Fruit fly (Drosophila melanogaster): Measurements from ENCODE around the gene ng2.
A peak's percentile ranks its signal among the peaks of the same experiment; 100 is the strongest.

Gene ng2

DNA sequence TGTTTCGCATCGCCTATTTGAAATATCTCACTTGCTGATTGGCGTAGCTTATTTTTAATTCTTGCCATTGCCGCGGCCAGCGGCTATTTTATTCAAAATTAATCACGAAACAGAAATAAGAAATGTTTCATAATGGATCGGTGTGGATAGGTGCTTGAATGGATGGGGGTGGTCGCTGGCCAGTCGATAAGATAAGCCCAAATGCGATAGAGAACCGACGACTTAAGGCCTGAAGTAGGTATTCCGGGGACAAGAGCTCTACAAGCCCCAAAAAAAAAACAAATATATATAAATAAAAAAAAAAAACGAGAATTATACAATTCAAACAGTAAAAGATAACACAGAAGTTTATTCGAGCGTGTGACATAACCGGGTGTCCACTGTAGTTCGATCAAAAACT is 20.2 kb upstream of the ng2 start:
- TF ChIP-seq Jra (GFP tag; optimal IDR thresholded peaks at IDR 0.05): no peak
- peak; percentile 16 for TF ChIP-seq h (GFP tag; optimal IDR thresholded peaks at IDR 0.05)
- TF ChIP-seq Dif (GFP tag; optimal IDR thresholded peaks at IDR 0.05; ENCODE audit: partially characterized antibody): no peak

DNA sequence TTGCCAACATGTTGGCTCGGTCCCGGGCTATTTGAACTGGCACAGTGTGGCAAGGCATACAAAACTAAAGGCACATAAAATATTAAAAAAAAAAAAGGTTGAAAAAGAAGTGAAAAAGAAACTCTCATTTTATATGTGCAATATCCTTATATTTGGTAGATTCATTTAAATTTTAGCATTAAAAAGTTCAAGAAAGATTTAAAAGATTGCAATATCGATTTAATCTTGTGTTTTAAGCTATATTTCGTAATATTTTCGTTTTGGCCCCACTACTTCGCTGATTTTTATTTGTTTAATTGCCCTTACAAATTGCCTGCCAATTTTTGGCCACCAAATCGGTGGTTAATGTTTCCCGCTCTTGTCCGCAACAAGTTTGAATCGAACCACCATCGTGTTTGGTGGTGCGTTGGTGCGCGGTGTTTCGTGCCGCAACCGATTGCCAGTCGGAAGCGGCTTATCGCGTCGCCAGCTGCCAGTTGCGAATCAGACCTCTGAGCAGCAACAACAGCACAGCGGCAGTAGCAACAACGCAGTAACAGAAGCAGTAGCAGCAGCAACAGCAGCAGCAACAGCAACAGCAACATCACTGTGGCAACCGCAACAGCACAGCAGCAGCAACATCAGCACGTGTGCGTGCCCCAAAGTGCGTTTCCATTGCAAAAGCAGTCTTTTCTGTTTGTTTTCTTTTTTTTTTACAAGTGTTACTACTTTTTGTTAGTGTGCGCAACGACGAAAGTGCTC is 15.4 kb upstream of the ng2 start:
- TF ChIP-seq HLH106 (tag; optimal IDR thresholded peaks at IDR 0.05) (peak; percentile 87), Dfd (GFP tag; optimal IDR thresholded peaks at IDR 0.05) (peak; percentile 24), CG32264 (GFP tag; optimal IDR thresholded peaks at IDR 0.05) (peak; percentile 28), CrebA (GFP tag; optimal IDR thresholded peaks at IDR 0.05; ENCODE audit: borderline replicate concordance) (no peak), woc (GFP tag; optimal IDR thresholded peaks at IDR 0.05) (peak; percentile 80), Myc (optimal IDR thresholded peaks at IDR 0.05) (no peak), jim (GFP tag; optimal IDR thresholded peaks at IDR 0.05) (no peak), ey (GFP tag; optimal IDR thresholded peaks at IDR 0.05) (peak; percentile 91), pan (optimal IDR thresholded peaks at IDR 0.05) (no peak), h (GFP tag; optimal IDR thresholded peaks at IDR 0.05) (peak; percentile 92), CG9705 (GFP tag; optimal IDR thresholded peaks at IDR 0.05) (peak; percentile 81), tai (GFP tag; optimal IDR thresholded peaks at IDR 0.05) (peak; percentile 80), dl (GFP tag; optimal IDR thresholded peaks at IDR 0.05; ENCODE audit: insufficient read depth in 1 of 2, partially characterized antibody in 2 of 2) (peak in 1 of 2 experiments; percentile 13), lola (GFP tag; optimal IDR thresholded peaks at IDR 0.05) (no peak), sv (GFP tag; optimal IDR thresholded peaks at IDR 0.05) (peak; percentile 91), dsf (GFP tag; optimal IDR thresholded peaks at IDR 0.05; ENCODE audit: borderline replicate concordance) (peak; percentile 61), Rel (GFP tag; optimal IDR thresholded peaks at IDR 0.05) (no peak), Rel (tag; optimal IDR thresholded peaks at IDR 0.05) (no peak), dmrt93B (GFP tag; optimal IDR thresholded peaks at IDR 0.05) (peak; percentile 91), psq (GFP tag; optimal IDR thresholded peaks at IDR 0.05) (peak; percentile 92), N (GFP tag; optimal IDR thresholded peaks at IDR 0.05) (no peak), sage (GFP tag; optimal IDR thresholded peaks at IDR 0.05) (peak; percentile 66), rgr (GFP tag; optimal IDR thresholded peaks at IDR 0.05) (peak; percentile 90), Hr83 (GFP tag; optimal IDR thresholded peaks at IDR 0.05; ENCODE audit: poor library complexity, severe bottlenecking) (no peak), usp (GFP tag; optimal IDR thresholded peaks at IDR 0.05) (no peak), fru (GFP tag; optimal IDR thresholded peaks at IDR 0.05) (peak; percentile 90), Dif (GFP tag; optimal IDR thresholded peaks at IDR 0.05; ENCODE audit: partially characterized antibody) (peak; percentile 15), Hnf4 (GFP tag; optimal IDR thresholded peaks at IDR 0.05) (peak; percentile 74), OdsH (GFP tag; optimal IDR thresholded peaks at IDR 0.05) (peak; percentile 93), Mio (GFP tag; optimal IDR thresholded peaks at IDR 0.05) (peak; percentile 37), brk (GFP tag; optimal IDR thresholded peaks at IDR 0.05) (peak; percentile 66), Jra (GFP tag; optimal IDR thresholded peaks at IDR 0.05) (peak; percentile 85), foxo (GFP tag; optimal IDR thresholded peaks at IDR 0.05) (peak in 1 of 2 experiments; percentile 85), Hr78 (GFP tag; optimal IDR thresholded peaks at IDR 0.05) (no peak), Sp1 (GFP tag; optimal IDR thresholded peaks at IDR 0.05) (peak; percentile 92), Vsx2 (GFP tag; optimal IDR thresholded peaks at IDR 0.05; ENCODE audit: partially characterized antibody) (no peak), Abd-B (GFP tag; optimal IDR thresholded peaks at IDR 0.05) (no peak), br (GFP tag; optimal IDR thresholded peaks at IDR 0.05) (peak; percentile 91), GATAd (GFP tag; optimal IDR thresholded peaks at IDR 0.05) (peak; percentile 40)

DNA sequence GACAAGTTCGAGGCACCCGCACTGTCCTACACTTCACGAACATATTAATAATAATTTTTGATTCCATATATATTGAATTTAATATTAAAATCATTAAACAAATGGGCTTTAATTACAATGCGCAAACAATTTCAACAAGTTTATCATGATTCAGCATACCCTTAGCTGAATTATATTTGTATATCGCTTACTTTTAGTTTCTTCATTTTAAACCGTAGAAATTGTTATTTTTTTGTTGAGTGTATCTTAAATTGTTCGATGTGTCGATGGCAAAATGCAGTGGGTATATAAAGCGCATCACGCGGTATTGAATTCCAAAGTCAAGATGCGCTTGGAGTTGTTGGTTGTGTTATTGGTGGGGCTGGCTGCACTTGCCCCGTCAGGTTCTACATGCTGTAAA is 9.4 kb upstream of the ng2 start, which contains the start of gene Sgs4:
Gene Sgs4 (plus strand): TSS at position 301 of the 400 bp plus-strand sequence.
- no peak for TF ChIP-seq rgr (GFP tag; optimal IDR thresholded peaks at IDR 0.05)
- TF ChIP-seq CG32264 (GFP tag; optimal IDR thresholded peaks at IDR 0.05): no peak
- TF ChIP-seq Hr78 (GFP tag; optimal IDR thresholded peaks at IDR 0.05): no peak
- TF ChIP-seq ey (GFP tag; optimal IDR thresholded peaks at IDR 0.05): no peak
- no peak for TF ChIP-seq Hnf4 (GFP tag; optimal IDR thresholded peaks at IDR 0.05)
- no peak for TF ChIP-seq sage (GFP tag; optimal IDR thresholded peaks at IDR 0.05)
- TF ChIP-seq Myc (optimal IDR thresholded peaks at IDR 0.05): no peak
- TF ChIP-seq Vsx2 (GFP tag; optimal IDR thresholded peaks at IDR 0.05; ENCODE audit: partially characterized antibody): no peak
- no peak for TF ChIP-seq Dif (GFP tag; optimal IDR thresholded peaks at IDR 0.05; ENCODE audit: partially characterized antibody)
- TF ChIP-seq lola (GFP tag; optimal IDR thresholded peaks at IDR 0.05): no peak
- TF ChIP-seq h (GFP tag; optimal IDR thresholded peaks at IDR 0.05): no peak
- TF ChIP-seq psq (GFP tag; optimal IDR thresholded peaks at IDR 0.05): no peak
- TF ChIP-seq Abd-B (GFP tag; optimal IDR thresholded peaks at IDR 0.05): no peak
- TF ChIP-seq Sp1 (GFP tag; optimal IDR thresholded peaks at IDR 0.05): no peak
- TF ChIP-seq woc (GFP tag; optimal IDR thresholded peaks at IDR 0.05): no peak
- no peak for TF ChIP-seq brk (GFP tag; optimal IDR thresholded peaks at IDR 0.05)

Measured in whole organism, wandering third instar larva.